Worm (Caenorhabditis elegans) whole organism, L4 larva: ENCODE data around the gene W06A7.4.

Source experiments
- F10B5.3 ChIP-seq: sonication (generic microtip); optimal IDR thresholded peaks from 2 replicates; lab custom pipeline; 2016; ENCODE audit warnings: mild to moderate bottlenecking, missing genetic modification characterization, missing compliant biosample characterization
- F37D6.2 ChIP-seq: sonication (generic microtip); optimal IDR thresholded peaks from 2 replicates; lab custom pipeline; 2016; ENCODE audit warnings: mild to moderate bottlenecking, missing genetic modification characterization, missing compliant biosample characterization
- R02D3.7 ChIP-seq: fragments of 150-350 bp; sonication (generic microtip); optimal IDR thresholded peaks from 3 replicates; lab custom pipeline; 2014; ENCODE audit warnings: missing biosample characterization, missing genetic modification characterization
- T26A8.4 ChIP-seq: fragments of 200-800 bp; sonication (Bioruptor generic); IDR thresholded peaks from 2 replicates; pipeline ENCODE4 v1.3.6; 2022; ENCODE audit warnings: missing genetic modification characterization, missing compliant biosample characterization
- Y105C5A.15 ChIP-seq: fragments of 200-800 bp; sonication (Bioruptor generic); IDR thresholded peaks from 2 replicates; pipeline ENCODE4 v1.3.6; 2022; ENCODE audit warnings: missing genetic modification characterization, missing compliant biosample characterization
- Y5F2A.4 ChIP-seq: fragments of 200-800 bp; sonication (Bioruptor generic); optimal IDR thresholded peaks from 2 replicates; lab custom pipeline; 2018; ENCODE audit warnings: mild to moderate bottlenecking, missing genetic modification characterization, missing compliant biosample characterization
- aha-1 ChIP-seq: fragments of 150-350 bp; peaks from one replicate; lab custom pipeline; 2014; ENCODE audit warnings: missing biosample characterization, missing genetic modification characterization
- ama-1 ChIP-seq: fragments of 150-350 bp; optimal IDR thresholded peaks from 2 replicates; lab custom pipeline; 2014; ENCODE audit warnings: inconsistent platforms, mixed read lengths
- arid-1 ChIP-seq: fragments of 200-800 bp; sonication (Bioruptor generic); conservative IDR thresholded peaks from 2 replicates; pipeline ENCODE4 v1.3.6; 2022; ENCODE audit warnings: missing genetic modification reagents, missing genetic modification characterization, missing compliant biosample characterization
- attf-4 ChIP-seq: sonication (generic microtip); optimal IDR thresholded peaks from 3 replicates; lab custom pipeline; 2017; ENCODE audit warnings: missing biosample characterization, missing genetic modification characterization
- ceh-28 ChIP-seq: fragments of 150-350 bp; optimal IDR thresholded peaks from 2 replicates; lab custom pipeline; 2014; ENCODE audit warnings: missing biosample characterization, missing genetic modification reagents, missing genetic modification characterization
- ceh-32 ChIP-seq: sonication (generic microtip); optimal IDR thresholded peaks from 2 replicates; lab custom pipeline; 2016; ENCODE audit warnings: mild to moderate bottlenecking, missing genetic modification characterization, missing compliant biosample characterization; ENCODE audit not compliant: poor library complexity
- ceh-44 ChIP-seq: fragments of 200-800 bp; sonication (Bioruptor generic); IDR thresholded peaks from 2 replicates; pipeline ENCODE4 v1.3.6; 2022; ENCODE audit warnings: missing genetic modification reagents, missing genetic modification characterization, missing compliant biosample characterization
- ceh-82 ChIP-seq: sonication (generic microtip); optimal IDR thresholded peaks from 2 replicates; lab custom pipeline; 2017; ENCODE audit warnings: missing biosample characterization, missing genetic modification characterization
- daf-16 ChIP-seq, 3 experiments: sonication (generic microtip); optimal IDR thresholded peaks; 2 replicates each; lab custom pipeline; 2016 to 2017; ENCODE audit warnings: missing genetic modification characterization in 3 of 3, missing genetic modification reagents in 3 of 3, mild to moderate bottlenecking in 2 of 3, missing compliant biosample characterization in 2 of 3, missing biosample characterization in 1 of 3, moderate library complexity in 1 of 3
- dmd-6 ChIP-seq: fragments of 200-800 bp; sonication (Bioruptor generic); IDR thresholded peaks from 2 replicates; pipeline ENCODE4 v1.3.6; 2022; ENCODE audit warnings: missing genetic modification reagents, missing genetic modification characterization, missing compliant biosample characterization
- dmd-9 ChIP-seq: fragments of 200-800 bp; sonication (Bioruptor generic); IDR thresholded peaks from 2 replicates; pipeline ENCODE4 v1.3.6; 2022; ENCODE audit warnings: missing genetic modification reagents, missing genetic modification characterization, missing compliant biosample characterization
- egl-27 ChIP-seq: sonication (generic microtip); optimal IDR thresholded peaks from 3 replicates; lab custom pipeline; 2017; ENCODE audit warnings: missing biosample characterization, missing genetic modification reagents, missing genetic modification characterization
- egl-43 ChIP-seq: fragments of 200-800 bp; sonication (Bioruptor generic); IDR thresholded peaks from 2 replicates; pipeline ENCODE4 v1.3.6; 2022; ENCODE audit warnings: missing genetic modification reagents, missing genetic modification characterization, missing compliant biosample characterization
- hlh-30 ChIP-seq: sonication (generic microtip); optimal IDR thresholded peaks from 2 replicates; lab custom pipeline; 2017; ENCODE audit warnings: antibody characterized with exemption, mild to moderate bottlenecking, missing genetic modification characterization, missing compliant biosample characterization; ENCODE audit not compliant: insufficient read depth
- lin-1 ChIP-seq: fragments of 200-800 bp; sonication (Bioruptor generic); IDR thresholded peaks from 2 replicates; pipeline ENCODE4 v1.3.6; 2022; ENCODE audit warnings: missing genetic modification reagents, missing genetic modification characterization, missing compliant biosample characterization
- lin-38 ChIP-seq: fragments of 200-800 bp; sonication (Bioruptor generic); IDR thresholded peaks from 2 replicates; pipeline ENCODE4 v1.3.6; 2022; ENCODE audit warnings: missing genetic modification reagents, missing genetic modification characterization, missing compliant biosample characterization
- lin-39 ChIP-seq: fragments of 150-350 bp; optimal IDR thresholded peaks from 2 replicates; lab custom pipeline; 2014; ENCODE audit warnings: missing biosample characterization, missing genetic modification reagents, missing genetic modification characterization
- lir-3 ChIP-seq: sonication (generic microtip); optimal IDR thresholded peaks from 2 replicates; lab custom pipeline; 2016; ENCODE audit warnings: mild to moderate bottlenecking, missing genetic modification characterization, missing compliant biosample characterization
- madf-5 ChIP-seq, 2 experiments: fragments of 200-800 bp; sonication (Bioruptor generic); IDR thresholded peaks; 2 replicates each; pipeline ENCODE4 v1.3.6; 2022; ENCODE audit warnings: missing compliant biosample characterization in 2 of 2, missing genetic modification characterization in 2 of 2
- madf-9 ChIP-seq: fragments of 200-800 bp; sonication (Bioruptor generic); conservative IDR thresholded peaks from 2 replicates; pipeline ENCODE4 v1.3.6; 2022; ENCODE audit warnings: missing genetic modification reagents, missing genetic modification characterization, missing compliant biosample characterization
- mdl-1 ChIP-seq, 2 experiments: fragments of 150-350 bp in 1 of 2; sonication (generic microtip) in 1 of 2; optimal IDR thresholded peaks; 2 replicates each; lab custom pipeline; 2014 to 2017; ENCODE audit warnings: missing biosample characterization in 2 of 2, missing genetic modification characterization in 2 of 2
- mdt-29 ChIP-seq: fragments of 200-800 bp; sonication (Bioruptor generic); IDR thresholded peaks from 2 replicates; pipeline ENCODE4 v1.3.6; 2022; ENCODE audit warnings: missing genetic modification reagents, missing genetic modification characterization, missing compliant biosample characterization
- mep-1 ChIP-seq: fragments of 150-350 bp; sonication (generic microtip); optimal IDR thresholded peaks from 3 replicates; lab custom pipeline; 2014; ENCODE audit warnings: missing biosample characterization, missing genetic modification characterization
- mes-2 ChIP-seq: sonication (generic microtip); optimal IDR thresholded peaks from 2 replicates; lab custom pipeline; 2016; ENCODE audit warnings: missing genotype, mild to moderate bottlenecking, missing genetic modification characterization, missing compliant biosample characterization; ENCODE audit not compliant: poor library complexity, severe bottlenecking
- nhr-102 ChIP-seq: sonication (generic microtip); optimal IDR thresholded peaks from 2 replicates; lab custom pipeline; 2016; ENCODE audit warnings: mild to moderate bottlenecking, missing genetic modification characterization, moderate library complexity, missing compliant biosample characterization
- nhr-11 ChIP-seq: fragments of 150-350 bp; optimal IDR thresholded peaks from 2 replicates; lab custom pipeline; 2014; ENCODE audit warnings: missing biosample characterization, missing genetic modification characterization
- nhr-111 ChIP-seq: fragments of 200-800 bp; sonication (Bioruptor generic); optimal IDR thresholded peaks from 2 replicates; lab custom pipeline; 2018; ENCODE audit warnings: mild to moderate bottlenecking, missing genetic modification characterization, missing compliant biosample characterization
- nhr-237 ChIP-seq: sonication (generic microtip); optimal IDR thresholded peaks from 2 replicates; lab custom pipeline; 2017; ENCODE audit warnings: missing biosample characterization, missing genetic modification characterization
- nhr-25 ChIP-seq: sonication (generic microtip); optimal IDR thresholded peaks from 2 replicates; lab custom pipeline; 2017; ENCODE audit warnings: missing genetic modification characterization, mild to moderate bottlenecking, missing compliant biosample characterization, antibody characterized with exemption, moderate library complexity, borderline replicate concordance; ENCODE audit not compliant: insufficient read depth
- nhr-41 ChIP-seq: fragments of 200-800 bp; sonication (Bioruptor generic); IDR thresholded peaks from 2 replicates; pipeline ENCODE4 v1.3.6; 2022; ENCODE audit warnings: missing genetic modification reagents, missing genetic modification characterization, missing compliant biosample characterization
- nhr-76 ChIP-seq: fragments of 150-350 bp; optimal IDR thresholded peaks from 2 replicates; lab custom pipeline; 2014; ENCODE audit warnings: missing biosample characterization, missing genetic modification characterization
- pqm-1 ChIP-seq: sonication (generic microtip); optimal IDR thresholded peaks from 2 replicates; lab custom pipeline; 2017; ENCODE audit warnings: missing biosample characterization, missing genetic modification characterization
- rbr-2 ChIP-seq: sonication (generic microtip); optimal IDR thresholded peaks from 2 replicates; lab custom pipeline; 2016; ENCODE audit warnings: missing genotype, missing genetic modification characterization, missing compliant biosample characterization
- saeg-2 ChIP-seq: fragments of 200-800 bp; sonication (Bioruptor generic); IDR thresholded peaks from 2 replicates; pipeline ENCODE4 v1.3.6; 2022; ENCODE audit warnings: missing genetic modification reagents, missing genetic modification characterization, missing compliant biosample characterization
- sdz-12 ChIP-seq: fragments of 200-800 bp; sonication (Bioruptor generic); optimal IDR thresholded peaks from 2 replicates; lab custom pipeline; 2018; ENCODE audit warnings: mild to moderate bottlenecking, missing genetic modification characterization, missing compliant biosample characterization
- set-16 ChIP-seq: fragments of 200-800 bp; sonication (Bioruptor generic); IDR thresholded peaks from 2 replicates; pipeline ENCODE4 v1.3.6; 2022; ENCODE audit warnings: missing genetic modification reagents, missing genetic modification characterization, missing compliant biosample characterization
- snpc-4 ChIP-seq: fragments of 150-350 bp; optimal IDR thresholded peaks from 2 replicates; lab custom pipeline; 2014; ENCODE audit warnings: missing biosample characterization, missing genetic modification characterization
- vab-7 ChIP-seq: fragments of 200-800 bp; sonication (Bioruptor generic); IDR thresholded peaks from 2 replicates; pipeline ENCODE4 v1.3.6; 2022; ENCODE audit warnings: missing genetic modification reagents, missing genetic modification characterization, missing compliant biosample characterization
- zag-1 ChIP-seq: fragments of 150-350 bp; optimal IDR thresholded peaks from 2 replicates; lab custom pipeline; 2014; ENCODE audit warnings: missing biosample characterization, missing genetic modification characterization
- zfp-3 ChIP-seq: fragments of 200-800 bp; sonication (Bioruptor generic); conservative IDR thresholded peaks from 2 replicates; pipeline ENCODE4 v1.3.6; 2022; ENCODE audit warnings: missing genetic modification reagents, missing genetic modification characterization, missing compliant biosample characterization
- zip-11 ChIP-seq: fragments of 200-800 bp; sonication (Bioruptor generic); IDR thresholded peaks from 2 replicates; pipeline ENCODE4 v1.3.6; 2022; ENCODE audit warnings: missing genetic modification characterization, missing compliant biosample characterization
- zip-2 ChIP-seq: fragments of 150-350 bp; optimal IDR thresholded peaks from 2 replicates; lab custom pipeline; 2014; ENCODE audit warnings: missing biosample characterization, missing genetic modification characterization
- ztf-11 ChIP-seq: fragments of 150-350 bp; optimal IDR thresholded peaks from 2 replicates; lab custom pipeline; 2014; ENCODE audit warnings: missing biosample characterization, missing genetic modification characterization

W06A7.4 gene

ce11 chrV:14830267-14831175, 6.3 kb downstream of the W06A7.4 start (continued):
- TF ChIP-seq ceh-32, result no peak
- 0 out of 2 replicates have a peak, but pooled peaks have one; percentile 34 for TF ChIP-seq mdt-29
- peak; percentile 52 for TF ChIP-seq set-16 (GFP tag; lab: Robert Waterston, UW)
- no peak for TF ChIP-seq mdl-1 (tag; optimal IDR thresholded peaks at IDR 0.05; lab: Kevin White, UChicago)
- 0 out of 2 replicates have a peak, but pooled peaks have one; percentile 35 for TF ChIP-seq zfp-3 (GFP tag; lab: Robert Waterston, UW)
- TF ChIP-seq aha-1 (tag; lab: Kevin White, UChicago), result no peak
- TF ChIP-seq T26A8.4 (GFP tag; lab: Robert Waterston, UW), result peak; percentile 73
- TF ChIP-seq Y105C5A.15 (GFP tag; lab: Robert Waterston, UW), result no peak
- peak; percentile 80 for TF ChIP-seq pqm-1
- no peak for TF ChIP-seq ama-1 (lab: Kevin White, UChicago)
- TF ChIP-seq lir-3, result no peak
- TF ChIP-seq egl-43 (GFP tag; lab: Robert Waterston, UW), result peak; percentile 25; the same call in 1 of the 2 replicates
- TF ChIP-seq R02D3.7, result no peak
- TF ChIP-seq ceh-82, result no peak
- peak; percentile 26 for TF ChIP-seq sdz-12
- TF ChIP-seq daf-16 (GFP tag; optimal IDR thresholded peaks at IDR 0.05; lab: Kevin White, UChicago), result no peak
- TF ChIP-seq daf-16 (tag; optimal IDR thresholded peaks at IDR 0.05; lab: Kevin White, UChicago), result peak; percentile 88
- TF ChIP-seq nhr-111 (GFP tag; lab: Kevin White, UChicago), result no peak
- TF ChIP-seq mep-1, result peak; percentile 36
- TF ChIP-seq F10B5.3 (tag; lab: Kevin White, UChicago), result no peak
- TF ChIP-seq nhr-11 (tag; lab: Kevin White, UChicago), result no peak
- TF ChIP-seq zip-2 (tag; lab: Kevin White, UChicago), result no peak
- TF ChIP-seq nhr-41 (GFP tag; lab: Robert Waterston, UW), result no peak
- no peak for TF ChIP-seq ztf-11 (tag; lab: Kevin White, UChicago)
- TF ChIP-seq Y5F2A.4 (GFP tag; lab: Kevin White, UChicago), result no peak
- peak; percentile 12 for TF ChIP-seq rbr-2 (tag; lab: Kevin White, UChicago)
- no peak for TF ChIP-seq F37D6.2 (tag; lab: Kevin White, UChicago)
- TF ChIP-seq ceh-28 (tag; lab: Kevin White, UChicago), result no peak
- peak; percentile 69 for TF ChIP-seq dmd-6 (GFP tag; lab: Robert Waterston, UW)
- TF ChIP-seq nhr-25 (tag; lab: Kevin White, UChicago), result peak; percentile 9
- TF ChIP-seq egl-27 (tag; lab: Kevin White, UChicago), result no peak
- TF ChIP-seq dmd-9 (GFP tag; lab: Robert Waterston, UW), result no peak
- no peak for TF ChIP-seq hlh-30
- no peak for TF ChIP-seq arid-1 (GFP tag; lab: Robert Waterston, UW)
- peak; percentile 39 for TF ChIP-seq nhr-102
- TF ChIP-seq lin-1 (GFP tag; lab: Robert Waterston, UW), result no peak
- no peak for TF ChIP-seq madf-5 (GFP tag; IDR thresholded peaks at IDR 0.05; lab: Robert Waterston, UW)
- no peak for TF ChIP-seq madf-9 (GFP tag; lab: Robert Waterston, UW)
- TF ChIP-seq nhr-76 (tag; lab: Kevin White, UChicago), result no peak
- TF ChIP-seq zag-1 (tag; lab: Kevin White, UChicago), result no peak
- no peak for TF ChIP-seq snpc-4 (tag; lab: Kevin White, UChicago)
- no peak for TF ChIP-seq vab-7 (GFP tag; lab: Robert Waterston, UW)
- TF ChIP-seq lin-39 (tag; lab: Kevin White, UChicago), result no peak
- TF ChIP-seq nhr-237 (tag; lab: Kevin White, UChicago), result no peak
- TF ChIP-seq saeg-2 (GFP tag; lab: Robert Waterston, UW), result no peak
- no peak for TF ChIP-seq zip-11 (GFP tag; lab: Robert Waterston, UW)
- TF ChIP-seq ceh-44 (GFP tag; lab: Robert Waterston, UW), result 0 out of 2 replicates have a peak, but pooled peaks have one; percentile 24
- 0 out of 2 replicates have a peak, but pooled peaks have one; percentile 6 for TF ChIP-seq lin-38 (GFP tag; lab: Robert Waterston, UW)
- peak; percentile 48 for TF ChIP-seq mes-2 (tag; lab: Kevin White, UChicago)
- no peak for TF ChIP-seq attf-4 (tag; lab: Kevin White, UChicago)
